Fruit fly (Drosophila melanogaster) whole organism, embryonic: ENCODE data around the gene CG9662.

Source experiments
- CG15269 ChIP-seq: fragments of 200-800 bp; sonication (Bioruptor generic); optimal IDR thresholded peaks from 2 replicates; lab custom pipeline; 2018; ENCODE audit warnings: missing biosample characterization, mild to moderate bottlenecking, missing genetic modification characterization, moderate library complexity
- CG18262 ChIP-seq: fragments of 200-800 bp; optimal IDR thresholded peaks from 3 replicates; lab custom pipeline; 2019; ENCODE audit warnings: missing biosample characterization, mild to moderate bottlenecking, missing genetic modification characterization, moderate library complexity
- CG2202 ChIP-seq: fragments of 200-800 bp; sonication (Bioruptor generic); optimal IDR thresholded peaks from 2 replicates; lab custom pipeline; 2018; ENCODE audit warnings: missing biosample characterization, mild to moderate bottlenecking, missing genetic modification characterization
- CG8478 ChIP-seq: fragments of >200 bp; optimal IDR thresholded peaks from 2 replicates; lab custom pipeline; 2018
- Eip74EF ChIP-seq, 2 experiments: fragments of 200-800 bp in 1 of 2; fragments of >200 bp in 1 of 2; sonication (Bioruptor generic) in 1 of 2; optimal IDR thresholded peaks; 2 replicates each; lab custom pipeline; 2017 to 2019; ENCODE audit warnings: missing biosample characterization in 2 of 2, missing genetic modification characterization in 2 of 2, mild to moderate bottlenecking in 1 of 2, moderate library complexity in 1 of 2
- Fer2 ChIP-seq: fragments of 200-800 bp; sonication (Bioruptor generic); optimal IDR thresholded peaks from 2 replicates; lab custom pipeline; 2018; ENCODE audit warnings: missing biosample characterization, mild to moderate bottlenecking, missing genetic modification characterization, moderate library complexity
- Gsc ChIP-seq: fragments of 200-800 bp; sonication (Bioruptor generic); IDR thresholded peaks from 2 replicates; pipeline ENCODE4 v1.3.6; 2022; ENCODE audit warnings: missing biosample characterization, missing genetic modification characterization
- Sry-δ ChIP-seq: fragments of 200-800 bp; sonication (Bioruptor generic); optimal IDR thresholded peaks from 2 replicates; lab custom pipeline; 2016; ENCODE audit warnings: missing biosample characterization, missing genetic modification characterization
- ci ChIP-seq: fragments of 200-800 bp; sonication (Bioruptor generic); IDR thresholded peaks from 3 replicates; pipeline ENCODE4 v1.3.6; 2022; ENCODE audit warnings: missing biosample characterization, missing genetic modification characterization
- disco-r ChIP-seq: fragments of 200-800 bp; sonication (Bioruptor generic); optimal IDR thresholded peaks from 2 replicates; lab custom pipeline; 2016; ENCODE audit warnings: missing biosample characterization, missing genetic modification characterization
- fru ChIP-seq: fragments of >200 bp; optimal IDR thresholded peaks from 2 replicates; lab custom pipeline; 2017
- pnt ChIP-seq: fragments of 200-800 bp; sonication (Bioruptor generic); optimal IDR thresholded peaks from 3 replicates; lab custom pipeline; 2016; ENCODE audit warnings: missing biosample characterization, missing genetic modification characterization
- vfl ChIP-seq: fragments of 200-800 bp; sonication (Bioruptor generic); optimal IDR thresholded peaks from 2 replicates; lab custom pipeline; 2016; ENCODE audit warnings: missing biosample characterization, missing genetic modification characterization
- zen2 ChIP-seq: fragments of 200-800 bp; sonication (Bioruptor generic); IDR thresholded peaks from 3 replicates; pipeline ENCODE4 v1.3.6; 2022; ENCODE audit warnings: missing biosample characterization, missing genetic modification characterization; ENCODE audit not compliant: partially characterized antibody

DNA sequence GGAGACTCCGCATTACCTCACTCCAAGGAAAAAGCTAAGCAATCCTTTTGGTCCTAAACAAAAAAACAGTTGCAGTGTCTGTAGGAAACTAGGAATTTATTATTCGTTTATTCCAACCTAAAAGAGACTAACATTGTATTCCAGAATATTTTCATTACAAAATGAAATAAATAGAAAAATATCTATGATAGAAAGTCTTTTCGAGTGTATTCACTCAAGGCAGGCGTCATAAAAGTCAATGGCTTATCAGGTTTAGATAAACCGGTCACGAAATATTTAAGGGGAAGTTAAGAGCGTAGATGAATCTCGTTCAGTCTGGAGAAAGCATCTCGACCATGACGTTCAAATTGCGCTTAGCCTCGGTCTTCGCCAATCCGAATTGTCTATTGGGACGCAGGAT is 45.9 kb downstream of the CG9662 start, which contains the start of gene CG3285:
- TF ChIP-seq Eip74EF (GFP tag; optimal IDR thresholded peaks at IDR 0.05; lab: Kevin White, UChicago) (no peak), fru (lab: Kevin White, UChicago) (no peak), zen2 (GFP tag; lab: Robert Waterston, UW) (no peak), CG8478 (lab: Kevin White, UChicago) (no peak), CG15269 (tag; lab: Kevin White, UChicago) (no peak), Fer2 (tag; lab: Kevin White, UChicago) (no peak), Gsc (no peak), pnt (GFP tag; lab: Kevin White, UChicago) (no peak), CG2202 (tag; lab: Kevin White, UChicago) (no peak), vfl (GFP tag; lab: Kevin White, UChicago) (no peak), ci (GFP tag; lab: Robert Waterston, UW) (no peak), CG18262 (tag; lab: Kevin White, UChicago) (no peak), disco-r (GFP tag; lab: Kevin White, UChicago) (no peak), Sry-δ (GFP tag; lab: Kevin White, UChicago) (no peak)
